Worm (Caenorhabditis elegans) whole organism, L4 larva: Measurements from ENCODE around the gene exc-5.

ENCODE experiments used
- D1046.2 ChIP-seq: fragments of 200-800 bp; sonication (Bioruptor generic); IDR thresholded peaks from 2 replicates; pipeline ENCODE4 v1.3.6; 2022; ENCODE audit warnings: missing genetic modification characterization, missing compliant biosample characterization
- F49E8.2 ChIP-seq: sonication (generic microtip); optimal IDR thresholded peaks from 2 replicates; lab custom pipeline; 2016; ENCODE audit warnings: missing compliant biosample characterization, mild to moderate bottlenecking, missing genetic modification characterization, borderline replicate concordance
- R02D3.7 ChIP-seq: fragments of 150-350 bp; sonication (generic microtip); optimal IDR thresholded peaks from 3 replicates; lab custom pipeline; 2014; ENCODE audit warnings: missing biosample characterization, missing genetic modification characterization
- T26A8.4 ChIP-seq: fragments of 200-800 bp; sonication (Bioruptor generic); IDR thresholded peaks from 2 replicates; pipeline ENCODE4 v1.3.6; 2022; ENCODE audit warnings: missing genetic modification characterization, missing compliant biosample characterization
- Y48G9A.11 ChIP-seq: fragments of 200-800 bp; sonication (Bioruptor generic); IDR thresholded peaks from 2 replicates; pipeline ENCODE4 v1.3.6; 2022; ENCODE audit warnings: missing genetic modification reagents, missing genetic modification characterization, missing compliant biosample characterization
- ZK337.2 ChIP-seq: fragments of 200-800 bp; sonication (Bioruptor generic); IDR thresholded peaks from 2 replicates; pipeline ENCODE4 v1.3.6; 2022; ENCODE audit warnings: missing genetic modification reagents, missing genetic modification characterization, missing compliant biosample characterization
- ceh-44 ChIP-seq: fragments of 200-800 bp; sonication (Bioruptor generic); IDR thresholded peaks from 2 replicates; pipeline ENCODE4 v1.3.6; 2022; ENCODE audit warnings: missing genetic modification reagents, missing genetic modification characterization, missing compliant biosample characterization
- cey-2 ChIP-seq: sonication (generic microtip); optimal IDR thresholded peaks from 3 replicates; lab custom pipeline; 2017; ENCODE audit warnings: missing genetic modification characterization, mild to moderate bottlenecking, missing compliant biosample characterization, antibody characterized with exemption, borderline replicate concordance; ENCODE audit not compliant: insufficient read depth
- ctbp-1 ChIP-seq: fragments of 200-800 bp; sonication (Bioruptor generic); IDR thresholded peaks from 2 replicates; pipeline ENCODE4 v1.3.6; 2022; ENCODE audit warnings: missing genetic modification reagents, missing genetic modification characterization, missing compliant biosample characterization
- dpl-1 ChIP-seq: fragments of 150-350 bp; optimal IDR thresholded peaks from 2 replicates; lab custom pipeline; 2014; ENCODE audit warnings: missing biosample characterization, missing genetic modification reagents, missing genetic modification characterization
- egl-43 ChIP-seq: fragments of 200-800 bp; sonication (Bioruptor generic); IDR thresholded peaks from 2 replicates; pipeline ENCODE4 v1.3.6; 2022; ENCODE audit warnings: missing genetic modification reagents, missing genetic modification characterization, missing compliant biosample characterization
- fos-1 ChIP-seq: fragments of 150-350 bp; optimal IDR thresholded peaks from 2 replicates; lab custom pipeline; 2014; ENCODE audit warnings: missing biosample characterization, missing genetic modification characterization
- gei-8 ChIP-seq: fragments of 200-800 bp; sonication (Bioruptor generic); optimal IDR thresholded peaks from 2 replicates; lab custom pipeline; 2018; ENCODE audit warnings: mild to moderate bottlenecking, missing genetic modification characterization, missing compliant biosample characterization
- hif-1 ChIP-seq, 2 experiments: sonication (generic microtip); optimal IDR thresholded peaks; 2 replicates each; lab custom pipeline; 2016 to 2017; ENCODE audit warnings: missing compliant biosample characterization in 2 of 2, missing genetic modification characterization in 2 of 2, missing genetic modification reagents in 2 of 2, missing genotype in 2 of 2, mild to moderate bottlenecking in 1 of 2
- hlh-30 ChIP-seq: sonication (generic microtip); optimal IDR thresholded peaks from 2 replicates; lab custom pipeline; 2017; ENCODE audit warnings: antibody characterized with exemption, mild to moderate bottlenecking, missing genetic modification characterization, missing compliant biosample characterization; ENCODE audit not compliant: insufficient read depth
- hmg-1.1 ChIP-seq: fragments of 200-800 bp; sonication (Bioruptor generic); IDR thresholded peaks from 2 replicates; pipeline ENCODE4 v1.3.6; 2022; ENCODE audit warnings: missing genetic modification reagents, missing genetic modification characterization, missing compliant biosample characterization
- lim-7 ChIP-seq: fragments of 200-800 bp; sonication (Bioruptor generic); IDR thresholded peaks from 2 replicates; pipeline ENCODE4 v1.3.6; 2022; ENCODE audit warnings: missing genetic modification characterization, missing compliant biosample characterization
- lin-13 ChIP-seq: fragments of 150-350 bp; optimal IDR thresholded peaks from 2 replicates; lab custom pipeline; 2014; ENCODE audit warnings: missing biosample characterization, missing genetic modification reagents, missing genetic modification characterization
- lin-29 ChIP-seq: fragments of 200-800 bp; sonication (Bioruptor generic); IDR thresholded peaks from 2 replicates; pipeline ENCODE4 v1.3.6; 2022; ENCODE audit warnings: missing genetic modification reagents, missing genetic modification characterization, missing compliant biosample characterization
- lin-38 ChIP-seq: fragments of 200-800 bp; sonication (Bioruptor generic); IDR thresholded peaks from 2 replicates; pipeline ENCODE4 v1.3.6; 2022; ENCODE audit warnings: missing genetic modification reagents, missing genetic modification characterization, missing compliant biosample characterization
- lir-3 ChIP-seq: sonication (generic microtip); optimal IDR thresholded peaks from 2 replicates; lab custom pipeline; 2016; ENCODE audit warnings: mild to moderate bottlenecking, missing genetic modification characterization, missing compliant biosample characterization
- lsy-2 ChIP-seq, 2 experiments: fragments of 150-350 bp in 1 of 2; sonication (generic microtip) in 1 of 2; optimal IDR thresholded peaks; 2 replicates each; lab custom pipeline; 2014 to 2017; ENCODE audit warnings: missing biosample characterization in 2 of 2, missing genetic modification characterization in 2 of 2
- madf-5 ChIP-seq, 2 experiments: fragments of 200-800 bp; sonication (Bioruptor generic); IDR thresholded peaks; 2 replicates each; pipeline ENCODE4 v1.3.6; 2022; ENCODE audit warnings: missing compliant biosample characterization in 2 of 2, missing genetic modification characterization in 2 of 2
- madf-9 ChIP-seq: fragments of 200-800 bp; sonication (Bioruptor generic); conservative IDR thresholded peaks from 2 replicates; pipeline ENCODE4 v1.3.6; 2022; ENCODE audit warnings: missing genetic modification reagents, missing genetic modification characterization, missing compliant biosample characterization
- mdt-29 ChIP-seq: fragments of 200-800 bp; sonication (Bioruptor generic); IDR thresholded peaks from 2 replicates; pipeline ENCODE4 v1.3.6; 2022; ENCODE audit warnings: missing genetic modification reagents, missing genetic modification characterization, missing compliant biosample characterization
- mes-2 ChIP-seq: sonication (generic microtip); optimal IDR thresholded peaks from 2 replicates; lab custom pipeline; 2016; ENCODE audit warnings: missing genotype, mild to moderate bottlenecking, missing genetic modification characterization, missing compliant biosample characterization; ENCODE audit not compliant: poor library complexity, severe bottlenecking
- mxl-2 ChIP-seq: fragments of 200-800 bp; sonication (Bioruptor generic); conservative IDR thresholded peaks from 2 replicates; pipeline ENCODE4 v1.3.6; 2022; ENCODE audit warnings: missing genetic modification reagents, missing genetic modification characterization, missing compliant biosample characterization
- mxl-3 ChIP-seq: fragments of 200-800 bp; sonication (Bioruptor generic); optimal IDR thresholded peaks from 2 replicates; lab custom pipeline; 2018; ENCODE audit warnings: mild to moderate bottlenecking, missing genetic modification characterization, missing compliant biosample characterization
- nhr-10 ChIP-seq: fragments of 150-350 bp; optimal IDR thresholded peaks from 2 replicates; lab custom pipeline; 2014; ENCODE audit warnings: missing biosample characterization, missing genetic modification characterization
- nhr-42 ChIP-seq: fragments of 200-800 bp; sonication (Bioruptor generic); IDR thresholded peaks from 2 replicates; pipeline ENCODE4 v1.3.6; 2022; ENCODE audit warnings: missing genetic modification characterization, missing compliant biosample characterization
- nhr-48 ChIP-seq: sonication (generic microtip); optimal IDR thresholded peaks from 2 replicates; lab custom pipeline; 2016; ENCODE audit warnings: mild to moderate bottlenecking, missing genetic modification characterization, missing compliant biosample characterization
- nhr-6 ChIP-seq: fragments of 150-350 bp; optimal IDR thresholded peaks from 2 replicates; lab custom pipeline; 2014; ENCODE audit warnings: missing biosample characterization, missing genetic modification characterization
- nhr-77 ChIP-seq: fragments of 150-350 bp; optimal IDR thresholded peaks from 2 replicates; lab custom pipeline; 2014; ENCODE audit warnings: missing biosample characterization, missing genetic modification characterization
- pha-4 ChIP-seq, 2 experiments: fragments of 150-350 bp in 1 of 2; fragments of 200-800 bp in 1 of 2; sonication (Bioruptor generic) in 1 of 2; IDR thresholded peaks in 1 of 2; optimal IDR thresholded peaks in 1 of 2; 2 replicates each; pipeline versions ENCODE4 v1.3.6 to Lab custom; 2014 to 2022; ENCODE audit warnings: missing genetic modification characterization in 2 of 2, missing genetic modification reagents in 2 of 2, missing biosample characterization in 1 of 2, missing compliant biosample characterization in 1 of 2
- pqm-1 ChIP-seq: sonication (generic microtip); optimal IDR thresholded peaks from 2 replicates; lab custom pipeline; 2017; ENCODE audit warnings: missing biosample characterization, missing genetic modification characterization
- saeg-2 ChIP-seq: fragments of 200-800 bp; sonication (Bioruptor generic); IDR thresholded peaks from 2 replicates; pipeline ENCODE4 v1.3.6; 2022; ENCODE audit warnings: missing genetic modification reagents, missing genetic modification characterization, missing compliant biosample characterization
- snpc-1.2 ChIP-seq: fragments of 200-800 bp; sonication (Bioruptor generic); IDR thresholded peaks from 2 replicates; pipeline ENCODE4 v1.3.6; 2022; ENCODE audit warnings: missing genetic modification reagents, missing genetic modification characterization, missing compliant biosample characterization
- snpc-4 ChIP-seq: fragments of 150-350 bp; optimal IDR thresholded peaks from 2 replicates; lab custom pipeline; 2014; ENCODE audit warnings: missing biosample characterization, missing genetic modification characterization
- spr-1 ChIP-seq: sonication (generic microtip); optimal IDR thresholded peaks from 2 replicates; lab custom pipeline; 2016; ENCODE audit warnings: mild to moderate bottlenecking, missing genetic modification characterization, missing compliant biosample characterization
- unc-62 ChIP-seq, 3 experiments: fragments of 150-350 bp in 1 of 3; sonication (generic microtip); optimal IDR thresholded peaks in 2 of 3; peaks in 1 of 3; 1 replicate in 1 of 3; 2 replicates in 2 of 3; lab custom pipeline; 2014 to 2017; ENCODE audit warnings: missing biosample characterization in 3 of 3, missing genetic modification characterization in 3 of 3, missing genetic modification reagents in 3 of 3, missing genotype in 1 of 3
- zfp-2 ChIP-seq: sonication (generic microtip); optimal IDR thresholded peaks from 2 replicates; lab custom pipeline; 2016; ENCODE audit warnings: mild to moderate bottlenecking, missing genetic modification characterization, missing compliant biosample characterization
- zfp-3 ChIP-seq: fragments of 200-800 bp; sonication (Bioruptor generic); conservative IDR thresholded peaks from 2 replicates; pipeline ENCODE4 v1.3.6; 2022; ENCODE audit warnings: missing genetic modification reagents, missing genetic modification characterization, missing compliant biosample characterization
- zip-2 ChIP-seq: fragments of 150-350 bp; optimal IDR thresholded peaks from 2 replicates; lab custom pipeline; 2014; ENCODE audit warnings: missing biosample characterization, missing genetic modification characterization
- ztf-11 ChIP-seq: fragments of 150-350 bp; optimal IDR thresholded peaks from 2 replicates; lab custom pipeline; 2014; ENCODE audit warnings: missing biosample characterization, missing genetic modification characterization
- ztf-7 ChIP-seq: fragments of 150-350 bp; optimal IDR thresholded peaks from 2 replicates; lab custom pipeline; 2014; ENCODE audit warnings: missing biosample characterization, missing genetic modification characterization

Gene exc-5

ce11 chrIV:8845922-8846321 is 32.5 kb upstream of the exc-5 start (continued):
- TF ChIP-seq snpc-4 (tag; lab: Kevin White, UChicago) (no peak), lsy-2 (tag; optimal IDR thresholded peaks at IDR 0.05; lab: Kevin White, UChicago) (no peak), madf-9 (no peak), nhr-48 (no peak), lin-29 (GFP tag; lab: Robert Waterston, UW) (no peak), ZK337.2 (GFP tag; lab: Robert Waterston, UW) (no peak)

DNA sequence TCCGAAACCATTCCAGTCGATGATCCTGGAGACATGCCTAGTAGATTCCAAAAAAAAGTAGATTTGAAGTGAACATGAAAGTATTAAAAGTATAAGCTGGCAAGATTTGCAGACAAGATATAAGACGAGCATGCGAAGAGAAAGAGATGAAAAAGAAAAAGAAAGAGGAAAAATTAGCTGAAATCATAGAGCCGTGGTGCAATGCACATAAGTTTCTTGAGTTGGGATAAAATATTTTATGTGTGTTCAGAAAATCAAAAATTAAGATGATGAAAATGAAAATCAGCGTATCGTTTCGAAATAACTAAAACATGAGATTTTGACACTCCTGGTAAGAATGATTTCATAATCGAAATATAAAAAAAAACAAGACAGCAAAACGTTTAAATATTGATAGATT is 31.0 kb upstream of the exc-5 start, which contains the start of gene T11B7.2:
T11B7.2 (minus strand) TSS at position 101 of the 400 bp plus-strand sequence.
- TF ChIP-seq pha-4 (GFP tag; IDR thresholded peaks at IDR 0.05; lab: Robert Waterston, UW), result no peak
- no peak for TF ChIP-seq pha-4 (tag; optimal IDR thresholded peaks at IDR 0.05; lab: Kevin White, UChicago)
- no peak for TF ChIP-seq D1046.2 (GFP tag; lab: Robert Waterston, UW)
- TF ChIP-seq lim-7 (GFP tag; lab: Robert Waterston, UW), result no peak
- TF ChIP-seq lin-38 (GFP tag; lab: Robert Waterston, UW), result no peak
- TF ChIP-seq egl-43, result no peak
- TF ChIP-seq unc-62 (GFP tag; optimal IDR thresholded peaks at IDR 0.05 in 1 of 2; lab: Kevin White, UChicago), result no peak
- no peak for TF ChIP-seq unc-62 (tag; optimal IDR thresholded peaks at IDR 0.05; lab: Kevin White, UChicago)
- TF ChIP-seq zip-2 (tag; lab: Kevin White, UChicago), result no peak
- TF ChIP-seq fos-1 (tag; lab: Kevin White, UChicago), result no peak
- no peak for TF ChIP-seq saeg-2 (GFP tag; lab: Robert Waterston, UW)
- no peak for TF ChIP-seq gei-8
- TF ChIP-seq hmg-1.1 (GFP tag; lab: Robert Waterston, UW), result no peak
- TF ChIP-seq ztf-11 (tag; lab: Kevin White, UChicago), result no peak
- no peak for TF ChIP-seq Y48G9A.11 (GFP tag; lab: Robert Waterston, UW)
- TF ChIP-seq nhr-42, result no peak
- TF ChIP-seq nhr-6 (tag; lab: Kevin White, UChicago), result no peak

- TF ChIP-seq lir-3 (no peak), nhr-77 (tag; lab: Kevin White, UChicago) (no peak), F49E8.2 (tag; lab: Kevin White, UChicago) (no peak), mdt-29 (GFP tag; lab: Robert Waterston, UW) (no peak), R02D3.7 (tag; lab: Kevin White, UChicago) (no peak), nhr-42 (no peak), ztf-7 (tag; lab: Kevin White, UChicago) (no peak), spr-1 (tag; lab: Kevin White, UChicago) (no peak), snpc-1.2 (GFP tag; lab: Robert Waterston, UW) (no peak), mxl-3 (GFP tag; lab: Kevin White, UChicago) (no peak), unc-62 (GFP tag; optimal IDR thresholded peaks at IDR 0.05 in 1 of 2; lab: Kevin White, UChicago) (no peak), unc-62 (tag; optimal IDR thresholded peaks at IDR 0.05; lab: Kevin White, UChicago) (no peak), ceh-44 (GFP tag; lab: Robert Waterston, UW) (no peak), zfp-3 (GFP tag; lab: Robert Waterston, UW) (no peak), nhr-10 (no peak)
- TF ChIP-seq, all 104 proteins: peak for 0
These were observed 26.8 kb upstream of the exc-5 start, which contains the start of the genes T28C6.11 and T11B7.1 for ce11 chrIV:8840161-8840765. Gene T28C6.11, minus strand, starts transcription at chrIV:8840261. Gene T11B7.1, plus strand, starts transcription at chrIV:8840715.

ce11 chrIV:8830591-8830990 is 17.1 kb upstream of the exc-5 start, which contains the start of gene T28C6.8:
Gene T28C6.8, minus strand, starts transcription at chrIV:8830727.
- peak; percentile 33 for TF ChIP-seq cey-2 (tag; lab: Kevin White, UChicago)
- no peak for TF ChIP-seq zfp-2 (tag; lab: Kevin White, UChicago)
- TF ChIP-seq ctbp-1 (GFP tag; lab: Robert Waterston, UW), result no peak
- peak in 1 of 2 experiments; percentile 39 for TF ChIP-seq lsy-2 (tag; optimal IDR thresholded peaks at IDR 0.05; lab: Kevin White, UChicago)
- TF ChIP-seq lin-13, result peak; percentile 16
- TF ChIP-seq pqm-1 (tag; lab: Kevin White, UChicago), result peak; percentile 22
- no peak for TF ChIP-seq hif-1 (tag; optimal IDR thresholded peaks at IDR 0.05; lab: Kevin White, UChicago)
- TF ChIP-seq dpl-1, result peak; percentile 26
- TF ChIP-seq madf-5 (GFP tag; IDR thresholded peaks at IDR 0.05; lab: Robert Waterston, UW), result no peak
- TF ChIP-seq mxl-2, result no peak
- peak; percentile 29 for TF ChIP-seq mes-2
- peak; percentile 67 for TF ChIP-seq T26A8.4 (GFP tag; lab: Robert Waterston, UW)
- peak; percentile 68 for TF ChIP-seq hlh-30 (tag; lab: Kevin White, UChicago)
